Worm (Caenorhabditis elegans): ENCODE measurements around the gene Y113G7A.13.
A peak's percentile ranks its signal among the peaks of the same experiment; 100 is the strongest.

Y113G7A.13 gene

DNA sequence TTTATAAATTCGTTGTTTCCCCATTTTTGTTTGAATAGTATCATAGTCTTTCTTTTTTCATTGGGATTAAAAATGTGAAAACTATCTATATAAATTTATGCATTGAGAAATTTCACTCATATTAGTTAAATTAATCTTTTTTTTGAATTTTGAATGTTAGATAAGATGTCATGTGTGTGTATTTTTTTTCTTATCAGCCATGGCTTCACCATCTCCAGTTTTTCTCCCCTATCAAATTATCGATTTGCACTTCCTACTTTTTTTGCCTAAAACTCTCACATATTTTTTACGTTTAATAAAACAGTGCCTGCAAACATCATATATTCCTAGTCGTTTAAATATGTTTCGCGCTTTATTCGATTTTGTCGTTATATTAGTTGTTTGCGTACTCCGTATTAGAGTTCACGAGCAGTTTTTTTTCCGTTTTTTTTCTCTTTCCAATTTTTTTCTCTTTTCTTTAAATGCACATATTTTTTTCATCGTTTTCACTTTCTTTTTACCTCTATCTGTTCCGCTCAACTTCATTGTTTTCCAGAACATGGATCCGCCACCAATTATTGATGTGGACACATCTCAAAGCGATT is at the start of gene Y113G7A.13:
Y113G7A.13 (plus strand) TSS at position 534 of the 584 bp plus-strand sequence.
- TF ChIP-seq unc-42 (tag; optimal IDR thresholded peaks at IDR 0.05): no peak
- peak; percentile 42 for TF ChIP-seq elt-2 (tag; optimal IDR thresholded peaks at IDR 0.05)

DNA sequence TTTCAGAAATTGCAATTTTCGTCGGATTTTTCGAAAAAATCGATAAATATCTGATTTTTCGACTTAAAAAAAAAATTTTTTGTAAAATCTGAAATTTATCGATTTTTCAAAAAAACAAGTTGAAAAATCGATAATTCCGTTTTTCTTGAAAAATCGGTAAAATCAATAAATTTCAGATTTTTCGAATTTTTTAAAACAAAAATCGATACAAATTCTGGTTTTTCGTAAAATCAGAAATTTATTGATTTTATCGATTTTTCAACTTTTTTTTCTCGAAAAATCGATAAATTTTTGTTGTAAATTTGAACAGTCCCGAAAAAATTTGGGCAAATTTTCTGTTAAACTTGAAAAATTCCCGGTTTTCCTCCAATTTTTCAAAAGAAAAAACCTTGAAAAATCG is 43.6 kb upstream of the Y113G7A.13 start:
- TF ChIP-seq ama-1 (optimal IDR thresholded peaks at IDR 0.05): no peak
- peak; percentile 52 for TF ChIP-seq ceh-48 (tag; optimal IDR thresholded peaks at IDR 0.05)

DNA sequence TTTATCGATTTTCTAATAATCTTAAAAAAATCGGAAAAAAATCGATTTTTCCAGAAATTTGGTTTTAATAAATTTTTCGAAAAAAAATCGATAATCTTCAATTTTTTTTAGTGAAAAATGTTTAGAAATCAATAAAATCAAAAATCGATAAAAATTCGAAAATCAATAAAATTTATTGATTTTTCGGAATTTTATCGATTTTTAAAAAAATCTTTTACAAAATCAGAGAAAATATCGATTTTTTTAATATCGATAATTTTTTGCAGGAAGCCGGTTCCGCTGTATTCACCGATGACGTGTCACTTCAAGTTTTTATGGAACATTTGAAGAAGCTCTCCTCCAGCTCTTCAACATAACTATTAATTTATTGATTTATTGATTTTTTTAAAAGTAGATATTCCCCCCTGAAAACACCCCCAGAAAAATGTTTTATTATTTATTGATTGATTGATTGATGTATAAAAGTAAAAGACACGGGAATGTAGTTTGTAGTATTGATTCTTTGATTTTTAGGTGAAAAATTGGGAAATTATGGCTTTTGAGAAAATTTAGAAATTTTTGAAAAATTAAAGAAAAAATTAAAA is 42.7 kb upstream of the Y113G7A.13 start:
- TF ChIP-seq ceh-48 (tag; optimal IDR thresholded peaks at IDR 0.05) (peak; percentile 43), lin-11 (tag; optimal IDR thresholded peaks at IDR 0.05) (no peak)

DNA sequence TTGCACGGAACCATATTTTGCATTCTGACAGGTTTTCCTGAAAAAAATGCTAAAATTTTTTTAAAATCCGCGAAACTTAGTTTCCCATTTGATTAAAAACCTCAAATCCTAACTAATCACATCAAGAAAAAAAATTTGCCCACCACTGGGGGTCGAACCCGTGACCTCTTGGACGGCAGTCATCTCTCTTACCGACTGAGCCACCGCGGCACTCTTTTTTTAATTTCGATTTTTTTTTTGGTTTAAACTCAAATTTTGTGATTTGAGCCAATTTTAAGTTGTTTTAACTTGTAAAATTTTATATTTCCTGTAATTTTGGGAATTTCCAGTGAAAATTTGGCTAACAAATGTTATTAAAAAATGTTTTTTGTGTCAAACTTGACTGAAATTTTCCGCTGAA is 28.2 kb upstream of the Y113G7A.13 start:
- no peak for TF ChIP-seq nhr-11 (tag; optimal IDR thresholded peaks at IDR 0.05)
- no peak for TF ChIP-seq hlh-8 (tag; optimal IDR thresholded peaks at IDR 0.05)
- TF ChIP-seq lin-11 (tag; optimal IDR thresholded peaks at IDR 0.05): no peak
- no peak for TF ChIP-seq ceh-31 (tag; optimal IDR thresholded peaks at IDR 0.05)
- TF ChIP-seq odd-2 (tag; optimal IDR thresholded peaks at IDR 0.05): no peak
- no peak for TF ChIP-seq ceh-2 (tag; optimal IDR thresholded peaks at IDR 0.05)
- no peak for TF ChIP-seq ahr-1 (tag; optimal IDR thresholded peaks at IDR 0.05)
- no peak for TF ChIP-seq ceh-19 (GFP tag; optimal IDR thresholded peaks at IDR 0.05)
- no peak for TF ChIP-seq ttx-3 (tag; optimal IDR thresholded peaks at IDR 0.05)
- TF ChIP-seq pax-1 (tag; optimal IDR thresholded peaks at IDR 0.05): no peak

DNA sequence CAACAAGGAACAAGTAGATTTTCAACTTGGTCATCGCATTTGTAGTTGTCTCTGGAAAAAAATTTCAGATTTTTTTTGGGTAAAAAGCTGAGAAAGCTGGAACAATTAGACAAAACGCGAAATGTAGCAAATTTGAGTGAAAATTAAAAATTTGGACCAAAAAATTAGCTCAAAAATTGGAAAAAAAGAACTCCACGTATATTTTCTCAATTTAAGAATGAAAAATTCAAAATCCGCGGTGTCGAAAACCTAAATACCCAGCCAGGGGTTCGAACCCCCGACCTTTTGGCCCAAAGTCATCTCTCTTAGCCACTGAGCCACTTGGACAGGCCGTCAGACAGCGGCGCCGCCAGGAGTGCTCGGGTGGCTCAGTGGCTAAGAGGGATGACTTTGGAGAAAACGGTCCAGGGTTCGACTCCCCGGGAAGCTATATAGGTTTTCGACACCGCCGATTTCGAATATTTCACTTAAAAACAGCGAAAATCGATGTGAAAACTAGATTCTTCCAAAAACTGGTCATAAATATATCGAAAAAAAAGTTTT is 27.3 kb upstream of the Y113G7A.13 start, which contains the start of gene ncx-1:
ncx-1 (minus strand) TSS at position 51 of the 543 bp plus-strand sequence.
- TF ChIP-seq hlh-6 (tag; optimal IDR thresholded peaks at IDR 0.05): no peak
- TF ChIP-seq C38D4.7 (GFP tag; optimal IDR thresholded peaks at IDR 0.05): no peak
- TF ChIP-seq fkh-10 (GFP tag; optimal IDR thresholded peaks at IDR 0.05): no peak
- TF ChIP-seq T23F11.4 (GFP tag; optimal IDR thresholded peaks at IDR 0.05): no peak

DNA sequence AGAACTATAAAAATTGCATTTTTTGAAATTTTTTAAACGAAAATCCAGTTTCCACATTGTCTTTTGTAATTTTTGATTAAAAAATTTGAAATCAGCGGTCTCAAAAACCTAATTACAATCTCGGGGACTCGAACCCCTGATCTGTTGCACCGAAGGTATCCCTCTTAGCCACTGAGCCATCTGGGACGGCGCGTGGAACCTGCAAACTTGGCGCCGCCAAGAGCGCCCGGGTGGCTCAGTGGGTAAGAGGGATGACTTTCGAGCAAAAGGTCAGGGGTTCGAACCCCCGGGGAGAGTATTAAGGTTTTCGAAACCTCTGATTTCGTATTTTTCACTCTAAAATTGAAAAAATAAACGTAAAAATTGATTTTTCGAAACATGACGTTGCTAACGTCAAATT is 25.0 kb upstream of the Y113G7A.13 start:
- TF ChIP-seq ceh-45 (GFP tag; IDR thresholded peaks at IDR 0.05) (no peak), dve-1 (tag; optimal IDR thresholded peaks at IDR 0.05) (no peak), ama-1 (optimal IDR thresholded peaks at IDR 0.05) (no peak), sdc-2 (tag; optimal IDR thresholded peaks at IDR 0.05) (no peak), unc-86 (tag; optimal IDR thresholded peaks at IDR 0.05) (no peak), che-1 (tag; optimal IDR thresholded peaks at IDR 0.05) (no peak), nhr-232 (tag; optimal IDR thresholded peaks at IDR 0.05) (no peak), ets-4 (tag; optimal IDR thresholded peaks at IDR 0.05) (no peak), rnt-1 (tag; optimal IDR thresholded peaks at IDR 0.05) (no peak), hlh-15 (tag; optimal IDR thresholded peaks at IDR 0.05) (no peak), pha-2 (tag; optimal IDR thresholded peaks at IDR 0.05) (no peak), ceh-14 (tag; optimal IDR thresholded peaks at IDR 0.05) (no peak), F13H6.1 (tag; optimal IDR thresholded peaks at IDR 0.05) (no peak), C08G9.2 (tag; optimal IDR thresholded peaks at IDR 0.05) (no peak)
